Worm (Caenorhabditis elegans) whole organism, young adult: ENCODE data around the gene C14F11.4.

Experiments
- B0019.2 ChIP-seq: fragments of 200-800 bp; sonication (Bioruptor generic); conservative IDR thresholded peaks from 2 replicates; pipeline ENCODE4 v1.3.6; 2022; ENCODE audit warnings: missing genetic modification reagents, missing genetic modification characterization, missing compliant biosample characterization
- C06A6.2 ChIP-seq: fragments of 200-800 bp; sonication (Bioruptor generic); conservative IDR thresholded peaks from 2 replicates; pipeline ENCODE4 v1.3.6; 2022; ENCODE audit warnings: missing genetic modification characterization, missing compliant biosample characterization
- F22D6.2 ChIP-seq: sonication (generic microtip); optimal IDR thresholded peaks from 2 replicates; lab custom pipeline; 2016; ENCODE audit warnings: mild to moderate bottlenecking, missing genetic modification characterization, missing compliant biosample characterization
- F57A8.1 ChIP-seq: fragments of 200-800 bp; sonication (Bioruptor generic); optimal IDR thresholded peaks from 2 replicates; lab custom pipeline; 2018; ENCODE audit warnings: mild to moderate bottlenecking, missing genetic modification characterization, moderate library complexity, missing compliant biosample characterization
- F57C9.4 ChIP-seq: sonication (generic microtip); optimal IDR thresholded peaks from 2 replicates; lab custom pipeline; 2017; ENCODE audit warnings: mild to moderate bottlenecking, missing genetic modification characterization, missing compliant biosample characterization
- K11D2.4 ChIP-seq: fragments of 200-800 bp; sonication (Bioruptor generic); IDR thresholded peaks from 2 replicates; pipeline ENCODE4 v1.3.6; 2022; ENCODE audit warnings: missing genetic modification reagents, missing genetic modification characterization, missing compliant biosample characterization
- T26A5.8 ChIP-seq: sonication (generic microtip); optimal IDR thresholded peaks from 2 replicates; lab custom pipeline; 2016; ENCODE audit warnings: missing genetic modification characterization, missing compliant biosample characterization
- Y53G8AR.9 ChIP-seq: fragments of 200-800 bp; sonication (Bioruptor generic); conservative IDR thresholded peaks from 2 replicates; pipeline ENCODE4 v1.3.6; 2022; ENCODE audit warnings: missing genetic modification reagents, missing genetic modification characterization, missing compliant biosample characterization
- Y56A3A.18 ChIP-seq: fragments of 200-800 bp; sonication (Bioruptor generic); IDR thresholded peaks from 2 replicates; pipeline ENCODE4 v1.3.6; 2022; ENCODE audit warnings: missing genetic modification reagents, missing genetic modification characterization, missing compliant biosample characterization
- Y95B8A.8 ChIP-seq: fragments of 200-800 bp; sonication (Bioruptor generic); IDR thresholded peaks from 2 replicates; pipeline ENCODE4 v1.3.6; 2022; ENCODE audit warnings: missing genetic modification reagents, missing genetic modification characterization, missing compliant biosample characterization
- ZK185.1 ChIP-seq: sonication (generic microtip); optimal IDR thresholded peaks from 2 replicates; lab custom pipeline; 2016; ENCODE audit warnings: mild to moderate bottlenecking, missing genetic modification characterization, missing compliant biosample characterization; ENCODE audit not compliant: poor library complexity, severe bottlenecking
- aptf-2 ChIP-seq: fragments of 200-800 bp; sonication (Bioruptor generic); conservative IDR thresholded peaks from 2 replicates; pipeline ENCODE4 v1.3.6; 2022; ENCODE audit warnings: missing genetic modification reagents, missing genetic modification characterization, missing compliant biosample characterization
- atf-7 ChIP-seq: sonication (generic microtip); optimal IDR thresholded peaks from 2 replicates; lab custom pipeline; 2017; ENCODE audit warnings: mild to moderate bottlenecking, missing genetic modification characterization, missing compliant biosample characterization
- attf-5 ChIP-seq: fragments of 200-800 bp; sonication (Bioruptor generic); optimal IDR thresholded peaks from 2 replicates; lab custom pipeline; 2018; ENCODE audit warnings: mild to moderate bottlenecking, missing genetic modification characterization, missing compliant biosample characterization
- bed-2 ChIP-seq: fragments of 200-800 bp; sonication (Bioruptor generic); IDR thresholded peaks from 2 replicates; pipeline ENCODE4 v1.3.6; 2022; ENCODE audit warnings: missing genetic modification reagents, missing genetic modification characterization, missing compliant biosample characterization
- cebp-1 ChIP-seq, 2 experiments: fragments of 200-800 bp in 1 of 2; sonication (Bioruptor generic) in 1 of 2; sonication (generic microtip) in 1 of 2; IDR thresholded peaks in 1 of 2; optimal IDR thresholded peaks in 1 of 2; 2 replicates each; pipeline versions ENCODE4 v1.3.6 to Lab custom; 2017 to 2022; ENCODE audit warnings: missing compliant biosample characterization in 2 of 2, missing genetic modification characterization in 2 of 2, mild to moderate bottlenecking in 1 of 2, missing genetic modification reagents in 1 of 2, moderate library complexity in 1 of 2
- cebp-2 ChIP-seq: fragments of 200-800 bp; sonication (Bioruptor generic); IDR thresholded peaks from 2 replicates; pipeline ENCODE4 v1.3.6; 2022; ENCODE audit warnings: missing genetic modification characterization, missing compliant biosample characterization
- ceh-100 ChIP-seq: fragments of 200-800 bp; sonication (Bioruptor generic); IDR thresholded peaks from 2 replicates; pipeline ENCODE4 v1.3.6; 2022; ENCODE audit warnings: missing genetic modification reagents, missing genetic modification characterization, missing compliant biosample characterization
- ceh-27 ChIP-seq: fragments of 200-800 bp; sonication (Bioruptor generic); optimal IDR thresholded peaks from 2 replicates; lab custom pipeline; 2018; ENCODE audit warnings: mild to moderate bottlenecking, missing genetic modification characterization, moderate library complexity, missing compliant biosample characterization
- ceh-58 ChIP-seq: fragments of 200-800 bp; sonication (Bioruptor generic); IDR thresholded peaks from 2 replicates; pipeline ENCODE4 v1.3.6; 2022; ENCODE audit warnings: missing genetic modification characterization, missing compliant biosample characterization
- ceh-79 ChIP-seq: sonication (generic microtip); optimal IDR thresholded peaks from 2 replicates; lab custom pipeline; 2017; ENCODE audit warnings: mild to moderate bottlenecking, missing genetic modification characterization, missing compliant biosample characterization
- egl-44 ChIP-seq: fragments of 200-800 bp; sonication (Bioruptor generic); IDR thresholded peaks from 2 replicates; pipeline ENCODE4 v1.3.6; 2022; ENCODE audit warnings: missing genetic modification reagents, missing genetic modification characterization, missing compliant biosample characterization
- egrh-3 ChIP-seq: fragments of 200-800 bp; sonication (Bioruptor generic); IDR thresholded peaks from 2 replicates; pipeline ENCODE4 v1.3.6; 2022; ENCODE audit warnings: missing genetic modification reagents, missing genetic modification characterization, missing compliant biosample characterization
- fkh-3 ChIP-seq: sonication (generic microtip); optimal IDR thresholded peaks from 2 replicates; lab custom pipeline; 2016; ENCODE audit warnings: mild to moderate bottlenecking, missing genetic modification characterization, missing compliant biosample characterization
- him-1 ChIP-seq: sonication (generic microtip); optimal IDR thresholded peaks from 2 replicates; lab custom pipeline; 2016; ENCODE audit warnings: missing genotype, missing genetic modification reagents, missing genetic modification characterization, missing compliant biosample characterization
- let-607 ChIP-seq, 2 experiments: fragments of 200-800 bp in 1 of 2; sonication (Bioruptor generic) in 1 of 2; sonication (generic microtip) in 1 of 2; optimal IDR thresholded peaks; 2 replicates each; lab custom pipeline; 2016 to 2018; ENCODE audit warnings: mild to moderate bottlenecking in 2 of 2, missing compliant biosample characterization in 2 of 2, missing genetic modification characterization in 2 of 2, moderate library complexity in 2 of 2, missing genotype in 1 of 2
- lin-40 ChIP-seq: sonication (generic microtip); optimal IDR thresholded peaks from 2 replicates; lab custom pipeline; 2016; ENCODE audit warnings: missing genetic modification characterization, mild to moderate bottlenecking, missing compliant biosample characterization, missing genotype, missing genetic modification reagents
- lir-1 ChIP-seq: fragments of 200-800 bp; sonication (Bioruptor generic); conservative IDR thresholded peaks from 2 replicates; pipeline ENCODE4 v1.3.6; 2022; ENCODE audit warnings: missing genetic modification reagents, missing genetic modification characterization, missing compliant biosample characterization
- madf-10 ChIP-seq: sonication (generic microtip); optimal IDR thresholded peaks from 2 replicates; lab custom pipeline; 2016; ENCODE audit warnings: mild to moderate bottlenecking, missing genetic modification characterization, missing compliant biosample characterization
- nfyb-1 ChIP-seq: fragments of 200-800 bp; sonication (Bioruptor generic); IDR thresholded peaks from 2 replicates; pipeline ENCODE4 v1.3.6; 2022; ENCODE audit warnings: missing genetic modification reagents, missing genetic modification characterization, missing compliant biosample characterization
- pbrm-1 ChIP-seq: fragments of 200-800 bp; sonication (Bioruptor generic); IDR thresholded peaks from 2 replicates; pipeline ENCODE4 v1.3.6; 2022; ENCODE audit warnings: missing genetic modification reagents, missing genetic modification characterization, missing compliant biosample characterization
- pha-4 ChIP-seq: fragments of 150-350 bp; sonication (generic microtip); optimal IDR thresholded peaks from 2 replicates; lab custom pipeline; 2014; ENCODE audit warnings: missing biosample characterization, missing genetic modification reagents, missing genetic modification characterization
- repo-1 ChIP-seq: sonication (generic microtip); optimal IDR thresholded peaks from 2 replicates; lab custom pipeline; 2017; ENCODE audit warnings: mild to moderate bottlenecking, missing genetic modification characterization, missing compliant biosample characterization
- snpc-3.4 ChIP-seq: sonication (generic microtip); optimal IDR thresholded peaks from 2 replicates; lab custom pipeline; 2017; ENCODE audit warnings: missing genetic modification characterization, mild to moderate bottlenecking, missing compliant biosample characterization, antibody characterized with exemption, moderate library complexity, missing genotype, missing genetic modification reagents
- tbp1 ChIP-seq: fragments of 200-800 bp; sonication (Bioruptor generic); optimal IDR thresholded peaks from 2 replicates; lab custom pipeline; 2018; ENCODE audit warnings: mild to moderate bottlenecking, missing genetic modification characterization, missing compliant biosample characterization
- tlf-1 ChIP-seq: fragments of 200-800 bp; sonication (Bioruptor generic); optimal IDR thresholded peaks from 2 replicates; lab custom pipeline; 2018; ENCODE audit warnings: mild to moderate bottlenecking, missing genetic modification characterization, missing compliant biosample characterization
- unc-62 ChIP-seq: fragments of 150-350 bp; optimal IDR thresholded peaks from 2 replicates; lab custom pipeline; 2014; ENCODE audit warnings: missing biosample characterization, missing genetic modification reagents, missing genetic modification characterization
- zfh-2 ChIP-seq: fragments of 200-800 bp; sonication (Bioruptor generic); conservative IDR thresholded peaks from 2 replicates; pipeline ENCODE4 v1.3.6; 2022; ENCODE audit warnings: missing genetic modification reagents, missing genetic modification characterization, missing compliant biosample characterization
- ztf-3 ChIP-seq: fragments of 200-800 bp; sonication (Bioruptor generic); optimal IDR thresholded peaks from 2 replicates; lab custom pipeline; 2018; ENCODE audit warnings: mild to moderate bottlenecking, missing genetic modification characterization, missing compliant biosample characterization

Gene C14F11.4

ce11 chrX:6251947-6252617 lies 19.2 kb upstream of the C14F11.4 start (continued):
- peak; percentile 6 for TF ChIP-seq unc-62 (GFP tag; lab: Kevin White, UChicago)
- TF ChIP-seq Y53G8AR.9, result 0 out of 2 replicates have a peak, but pooled peaks have one; percentile 52
- no peak for TF ChIP-seq tlf-1 (GFP tag; lab: Kevin White, UChicago)
- TF ChIP-seq egl-44, result no peak
- no peak for TF ChIP-seq aptf-2
- peak; percentile 9 for TF ChIP-seq ztf-3 (GFP tag; lab: Kevin White, UChicago)
- no peak for TF ChIP-seq lir-1 (GFP tag; lab: Robert Waterston, UW)
- TF ChIP-seq ceh-79, result no peak
- peak; percentile 40 for TF ChIP-seq lin-40
- no peak for TF ChIP-seq pha-4 (tag; lab: Kevin White, UChicago)
- no peak for TF ChIP-seq ceh-100 (GFP tag; lab: Robert Waterston, UW)
- 0 out of 2 replicates have a peak, but pooled peaks have one; percentile 41 for TF ChIP-seq Y56A3A.18 (GFP tag; lab: Robert Waterston, UW)
- TF ChIP-seq Y95B8A.8 (GFP tag; lab: Robert Waterston, UW), result 0 out of 2 replicates have a peak, but pooled peaks have one; percentile 47
- TF ChIP-seq ceh-58 (GFP tag; lab: Robert Waterston, UW), result no peak
- TF ChIP-seq K11D2.4 (GFP tag; lab: Robert Waterston, UW), result peak; percentile 48
- no peak for TF ChIP-seq F22D6.2 (tag; lab: Kevin White, UChicago)
- TF ChIP-seq cebp-1 (GFP tag; IDR thresholded peaks at IDR 0.05; lab: Robert Waterston, UW), result 0 out of 2 replicates have a peak, but pooled peaks have one; percentile 40
- peak; percentile 51 for TF ChIP-seq cebp-1 (tag; optimal IDR thresholded peaks at IDR 0.05; lab: Kevin White, UChicago)
- TF ChIP-seq F57A8.1, result no peak
- TF ChIP-seq T26A5.8, result no peak
- TF ChIP-seq madf-10 (tag; lab: Kevin White, UChicago), result no peak
- TF ChIP-seq repo-1, result peak; percentile 27
- no peak for TF ChIP-seq ZK185.1 (tag; lab: Kevin White, UChicago)
- TF ChIP-seq nfyb-1 (GFP tag; lab: Robert Waterston, UW), result 0 out of 2 replicates have a peak, but pooled peaks have one; percentile 61
- TF ChIP-seq pbrm-1 (GFP tag; lab: Robert Waterston, UW), result peak; percentile 58
- TF ChIP-seq F57C9.4 (tag; lab: Kevin White, UChicago), result peak; percentile 26
- 0 out of 2 replicates have a peak, but pooled peaks have one; percentile 13 for TF ChIP-seq cebp-2
- TF ChIP-seq bed-2 (GFP tag; lab: Robert Waterston, UW), result no peak
- peak; percentile 4 for TF ChIP-seq ceh-27 (GFP tag; lab: Kevin White, UChicago)
- TF ChIP-seq fkh-3, result no peak
- peak; percentile 1 to 22 for TF ChIP-seq let-607 (tag; optimal IDR thresholded peaks at IDR 0.05; lab: Kevin White, UChicago)
- peak; percentile 8 for TF ChIP-seq atf-7 (tag; lab: Kevin White, UChicago)
- peak; percentile 90 for TF ChIP-seq zfh-2 (GFP tag; lab: Robert Waterston, UW)
- TF ChIP-seq egrh-3, result peak; percentile 85
- TF ChIP-seq B0019.2 (GFP tag; lab: Robert Waterston, UW), result no peak
- TF ChIP-seq snpc-3.4, result no peak
- peak; percentile 53 for TF ChIP-seq tbp1 (GFP tag; lab: Kevin White, UChicago)
- TF ChIP-seq attf-5, result peak; percentile 17
- 0 out of 2 replicates have a peak, but pooled peaks have one; percentile 11 for TF ChIP-seq C06A6.2 (GFP tag; lab: Robert Waterston, UW)
- TF ChIP-seq him-1 (tag; lab: Kevin White, UChicago), result no peak
- TF ChIP-seq, all 124 proteins: peak for 33
